Fruit fly (Drosophila melanogaster) S2 (cell line): ENCODE results near the gene Lk6.

ENCODE experiments used
- CG8478 ChIP-seq: fragments of >200 bp; optimal IDR thresholded peaks from 2 replicates; lab custom pipeline; 2018
- CTCF ChIP-seq, 2 experiments: fragments of >200 bp; optimal IDR thresholded peaks; 2 replicates each; lab custom pipeline; 2018

dm6 chr3R:11757197-11757856 lies 6.9 kb downstream of the Lk6 start:
- TF ChIP-seq CTCF (optimal IDR thresholded peaks at IDR 0.05; lab: Kevin White, UChicago) (no peak), CG8478 (lab: Kevin White, UChicago) (no peak)
